Worm (Caenorhabditis elegans): Measurements from ENCODE around the gene Y53G8AR.5.

DNA sequence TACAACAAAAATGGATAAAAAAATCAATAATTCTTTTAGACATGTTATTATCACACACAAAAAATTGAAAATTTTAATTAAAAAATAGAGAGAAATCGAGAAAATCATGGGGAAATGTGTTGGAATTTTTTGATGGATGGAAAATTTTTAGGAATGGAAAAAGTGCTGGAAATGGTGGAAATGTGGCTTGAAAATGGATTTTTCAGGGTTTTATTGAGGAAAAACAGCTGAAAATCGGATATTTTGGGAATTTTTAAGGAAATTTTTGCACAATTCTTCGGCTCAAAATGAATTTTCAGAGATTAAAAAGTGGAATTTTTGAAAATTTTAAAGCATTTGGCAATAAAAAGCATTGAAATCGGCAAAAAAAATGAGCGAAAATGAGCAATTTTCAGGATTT lies 20.6 kb downstream of the Y53G8AR.5 start:
- TF ChIP-seq ztf-29 (GFP tag; IDR thresholded peaks at IDR 0.05) = no peak
- no peak for TF ChIP-seq T22C8.4 (GFP tag; IDR thresholded peaks at IDR 0.05)

Data from whole organism, midembryonic.